Worm (Caenorhabditis elegans) whole organism, L2 larva: Measurements from ENCODE around the gene C08B6.6.

Source experiments
- C34F6.9 ChIP-seq: fragments of 150-350 bp; optimal IDR thresholded peaks from 2 replicates; lab custom pipeline; 2014; ENCODE audit warnings: missing biosample characterization, missing genetic modification characterization
- ZK546.5 ChIP-seq: sonication (generic microtip); optimal IDR thresholded peaks from 2 replicates; lab custom pipeline; 2017; ENCODE audit warnings: missing biosample characterization, missing genetic modification characterization
- nhr-11 ChIP-seq: fragments of 150-350 bp; optimal IDR thresholded peaks from 2 replicates; lab custom pipeline; 2014; ENCODE audit warnings: missing biosample characterization, missing genetic modification characterization
- nhr-237 ChIP-seq: fragments of 150-350 bp; optimal IDR thresholded peaks from 2 replicates; lab custom pipeline; 2014; ENCODE audit warnings: missing biosample characterization, missing genetic modification characterization
- skn-1 ChIP-seq: sonication (generic microtip); optimal IDR thresholded peaks from 2 replicates; lab custom pipeline; 2017; ENCODE audit warnings: missing biosample characterization, missing genetic modification characterization
- zag-1 ChIP-seq: fragments of 150-350 bp; optimal IDR thresholded peaks from 2 replicates; lab custom pipeline; 2014; ENCODE audit warnings: missing biosample characterization, missing genetic modification characterization
- ztf-1 ChIP-seq: fragments of 200-800 bp; sonication (Bioruptor generic); conservative IDR thresholded peaks from 2 replicates; pipeline ENCODE4 v1.3.6; 2022; ENCODE audit warnings: missing genetic modification characterization, missing compliant biosample characterization

DNA sequence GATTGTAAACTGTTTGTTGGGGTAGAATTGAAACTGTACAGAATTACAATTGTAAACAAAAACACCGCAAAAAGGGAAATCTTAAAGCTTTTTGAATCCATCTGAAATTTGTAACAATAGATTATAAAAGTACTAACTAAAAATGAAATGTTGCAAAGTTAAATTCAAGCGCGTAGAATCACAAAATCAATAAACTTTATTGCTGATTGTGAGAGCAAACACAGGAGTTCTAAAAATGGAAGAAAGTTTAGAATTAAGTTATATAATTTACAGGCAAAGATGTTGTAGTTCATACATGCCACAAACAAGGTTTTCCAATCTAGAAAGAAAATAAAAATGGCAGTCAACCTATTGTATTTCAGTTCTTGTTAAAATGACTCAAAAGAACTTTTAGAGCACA is 11.2 kb upstream of the C08B6.6 start, which contains the start of gene C08B6.3:
- TF ChIP-seq zag-1 (tag; lab: Kevin White, UChicago) (no peak), ztf-1 (GFP tag; lab: Robert Waterston, UW) (no peak), nhr-237 (tag; lab: Kevin White, UChicago) (no peak), nhr-11 (tag; lab: Kevin White, UChicago) (no peak), C34F6.9 (tag; lab: Kevin White, UChicago) (no peak), ZK546.5 (tag; lab: Kevin White, UChicago) (no peak), skn-1 (tag; lab: Kevin White, UChicago) (no peak)
